Worm (Caenorhabditis elegans) whole organism, midembryonic: ENCODE results near the gene nhl-2.

Experiments
- T22C8.4 ChIP-seq: fragments of 200-800 bp; sonication (Bioruptor generic); IDR thresholded peaks from 2 replicates; pipeline ENCODE4 v1.3.6; 2022; ENCODE audit warnings: missing genetic modification characterization, missing compliant biosample characterization
- flt-1 ChIP-seq: fragments of 200-800 bp; sonication (Bioruptor generic); IDR thresholded peaks from 2 replicates; pipeline ENCODE4 v1.3.6; 2022; ENCODE audit warnings: missing genetic modification characterization, missing compliant biosample characterization
- med-1 ChIP-seq: sonication (generic microtip); optimal IDR thresholded peaks from 2 replicates; lab custom pipeline; 2017; ENCODE audit warnings: missing genetic modification characterization, mild to moderate bottlenecking, missing compliant biosample characterization, antibody characterized with exemption, missing genetic modification reagents; ENCODE audit not compliant: insufficient read depth
- tab-1 ChIP-seq: fragments of 200-800 bp; sonication (Bioruptor generic); IDR thresholded peaks from 2 replicates; pipeline ENCODE4 v1.3.6; 2022; ENCODE audit warnings: missing genetic modification characterization, missing compliant biosample characterization
- ztf-29 ChIP-seq: fragments of 200-800 bp; sonication (Bioruptor generic); IDR thresholded peaks from 2 replicates; pipeline ENCODE4 v1.3.6; 2022; ENCODE audit warnings: missing genetic modification reagents, missing genetic modification characterization, missing compliant biosample characterization

- TF ChIP-seq flt-1 (GFP tag; lab: Robert Waterston, UW) (no peak), T22C8.4 (no peak), med-1 (GFP tag; lab: Kevin White, UChicago) (no peak), ztf-29 (GFP tag; lab: Robert Waterston, UW) (no peak), tab-1 (GFP tag; lab: Robert Waterston, UW) (no peak)
Observed at ce11 chrIII:4850139-4850538, 48.7 kb downstream of the nhl-2 start, which contains the start of gene F26A1.1.
